Worm (Caenorhabditis elegans): Measurements from ENCODE around the gene F19H8.2.

- TF ChIP-seq W03F9.2 (tag; optimal IDR thresholded peaks at IDR 0.05) (no peak), him-1 (tag; optimal IDR thresholded peaks at IDR 0.05) (no peak), dao-5 (tag; optimal IDR thresholded peaks at IDR 0.05) (no peak)
These were observed 25.1 kb downstream of the F19H8.2 start, which contains the start of the genes nspb-8 and nspb-9 for ce11 chrII:14580549-14580948.
